Worm (Caenorhabditis elegans): ENCODE data around the gene fubl-2.

- TF ChIP-seq ztf-11 (tag; optimal IDR thresholded peaks at IDR 0.05) (no peak), isw-1 (GFP tag; IDR thresholded peaks at IDR 0.05) (no peak), lin-13 (GFP tag; optimal IDR thresholded peaks at IDR 0.05) (no peak), fkh-8 (tag; optimal IDR thresholded peaks at IDR 0.05) (no peak), elt-2 (tag; optimal IDR thresholded peaks at IDR 0.05) (no peak), dpl-1 (GFP tag; optimal IDR thresholded peaks at IDR 0.05) (peak; percentile 58 to 79 (median 66)), tbx-2 (tag; optimal IDR thresholded peaks at IDR 0.05) (peak; percentile 9), nhr-11 (tag; optimal IDR thresholded peaks at IDR 0.05) (no peak), sptf-1 (tag; optimal IDR thresholded peaks at IDR 0.05) (no peak), grh-1 (GFP tag; IDR thresholded peaks at IDR 0.05) (no peak)
Measured at ce11 chrIII:7133559-7133958, 46.0 kb upstream of the fubl-2 start, which contains the start of the genes pot-1 and ggtb-1.
